Worm (Caenorhabditis elegans): ENCODE data around the gene svh-1.

DNA sequence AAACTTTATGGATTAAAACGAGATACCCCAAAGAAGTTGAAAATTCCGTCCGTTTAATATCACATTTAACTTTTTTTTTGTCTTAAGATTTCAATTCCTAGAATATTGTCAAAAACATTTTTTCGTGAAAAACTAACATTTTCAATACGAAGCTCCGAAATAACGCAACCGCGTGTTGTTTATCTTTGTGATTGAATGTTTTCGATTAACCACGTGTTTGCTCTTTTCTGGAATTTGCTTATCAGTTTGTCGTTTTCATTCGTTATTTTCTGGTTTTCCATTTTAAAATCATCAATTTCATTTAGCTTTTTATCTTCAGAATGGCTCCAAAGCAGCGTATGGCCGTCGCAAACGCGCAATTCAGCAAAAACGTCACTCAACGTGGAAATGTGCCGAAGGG is 18.9 kb downstream of the svh-1 start, which contains the start of gene serp-1.2:
- no peak for TF ChIP-seq K09A11.1 (tag; optimal IDR thresholded peaks at IDR 0.05; ENCODE audit: insufficient read depth)
- TF ChIP-seq fkh-6 (tag; optimal IDR thresholded peaks at IDR 0.05), result no peak
- TF ChIP-seq ama-1 (optimal IDR thresholded peaks at IDR 0.05), result no peak
- TF ChIP-seq fkh-10 (GFP tag; optimal IDR thresholded peaks at IDR 0.05), result no peak
- no peak for TF ChIP-seq tbx-2 (tag; optimal IDR thresholded peaks at IDR 0.05)
- TF ChIP-seq pag-3 (tag; optimal IDR thresholded peaks at IDR 0.05; ENCODE audit: borderline replicate concordance), result no peak
- TF ChIP-seq lin-11 (tag; optimal IDR thresholded peaks at IDR 0.05), result no peak
- no peak for TF ChIP-seq fax-1 (tag; optimal IDR thresholded peaks at IDR 0.05)
- TF ChIP-seq tbx-7 (tag; optimal IDR thresholded peaks at IDR 0.05), result no peak

Measured in whole organism, late embryonic.